Worm (Caenorhabditis elegans): Measurements from ENCODE around the gene Y49F6A.12.

- TF ChIP-seq Y79H2A.3 (GFP tag; conservative IDR thresholded peaks at IDR 0.05) (no peak), F57A8.1 (GFP tag; optimal IDR thresholded peaks at IDR 0.05) (no peak), K11D2.4 (GFP tag; IDR thresholded peaks at IDR 0.05) (no peak), dpl-1 (GFP tag; optimal IDR thresholded peaks at IDR 0.05) (no peak), pha-4 (tag; optimal IDR thresholded peaks at IDR 0.05) (no peak), unc-62 (GFP tag; optimal IDR thresholded peaks at IDR 0.05) (no peak), snpc-1.1 (tag; optimal IDR thresholded peaks at IDR 0.05; ENCODE audit: insufficient read depth) (no peak), mel-28 (tag; optimal IDR thresholded peaks at IDR 0.05; ENCODE audit: borderline replicate concordance) (no peak), K12H6.12 (tag; optimal IDR thresholded peaks at IDR 0.05) (no peak), lin-35 (GFP tag; optimal IDR thresholded peaks at IDR 0.05) (no peak), sptf-2 (GFP tag; optimal IDR thresholded peaks at IDR 0.05) (no peak), ama-1 (optimal IDR thresholded peaks at IDR 0.05) (no peak), ama-1 (GFP tag; optimal IDR thresholded peaks at IDR 0.05) (no peak), nfya-1 (tag; optimal IDR thresholded peaks at IDR 0.05; ENCODE audit: borderline replicate concordance, insufficient read depth) (no peak), snpc-4 (GFP tag; optimal IDR thresholded peaks at IDR 0.05) (no peak), snpc-4 (tag; optimal IDR thresholded peaks at IDR 0.05) (no peak)
Observed at ce11 chrII:3557417-3557816, 38.0 kb upstream of the Y49F6A.12 start, which contains the start of gene lgc-45.
